Worm (Caenorhabditis elegans) whole organism, L3 larva: ENCODE data around the gene F02D8.9.
A peak's percentile ranks its signal among the peaks of the same experiment; 100 is the strongest.

Experiments used
- R02D3.7 ChIP-seq: fragments of 150-350 bp; optimal IDR thresholded peaks from 2 replicates; lab custom pipeline; 2014; ENCODE audit warnings: missing biosample characterization, missing genetic modification characterization
- ZK546.5 ChIP-seq: sonication (generic microtip); optimal IDR thresholded peaks from 2 replicates; lab custom pipeline; 2017; ENCODE audit warnings: missing biosample characterization, missing genetic modification characterization
- aly-2 ChIP-seq: fragments of 150-350 bp; optimal IDR thresholded peaks from 2 replicates; lab custom pipeline; 2014; ENCODE audit warnings: missing biosample characterization, missing genetic modification characterization
- ama-1 ChIP-seq: fragments of 150-350 bp; optimal IDR thresholded peaks from 2 replicates; lab custom pipeline; 2018
- ceh-16 ChIP-seq: sonication (generic microtip); optimal IDR thresholded peaks from 2 replicates; lab custom pipeline; 2017; ENCODE audit warnings: missing biosample characterization, missing genetic modification characterization
- ceh-28 ChIP-seq: fragments of 150-350 bp; optimal IDR thresholded peaks from 2 replicates; lab custom pipeline; 2014; ENCODE audit warnings: missing biosample characterization, missing genetic modification reagents, missing genetic modification characterization
- ceh-82 ChIP-seq: fragments of 150-350 bp; optimal IDR thresholded peaks from 2 replicates; lab custom pipeline; 2014; ENCODE audit warnings: missing biosample characterization, missing genetic modification characterization
- ceh-9 ChIP-seq: sonication (generic microtip); optimal IDR thresholded peaks from 2 replicates; lab custom pipeline; 2018; ENCODE audit warnings: missing biosample characterization, missing genetic modification characterization
- daf-12 ChIP-seq: fragments of 150-350 bp; optimal IDR thresholded peaks from 2 replicates; lab custom pipeline; 2014; ENCODE audit warnings: missing biosample characterization, missing genetic modification reagents, missing genetic modification characterization
- egl-27 ChIP-seq: sonication (generic microtip); optimal IDR thresholded peaks from 4 replicates; lab custom pipeline; 2017; ENCODE audit warnings: missing biosample characterization, missing genetic modification reagents, missing genetic modification characterization
- elt-1 ChIP-seq: fragments of 150-350 bp; optimal IDR thresholded peaks from 2 replicates; lab custom pipeline; 2014; ENCODE audit warnings: missing biosample characterization, missing genetic modification characterization
- elt-2 ChIP-seq: sonication (generic microtip); optimal IDR thresholded peaks from 2 replicates; lab custom pipeline; 2016; ENCODE audit warnings: missing genetic modification reagents, mild to moderate bottlenecking, missing genetic modification characterization, missing compliant biosample characterization
- elt-3 ChIP-seq, 3 experiments: fragments of 150-350 bp in 1 of 3; sonication (generic microtip) in 2 of 3; optimal IDR thresholded peaks; 2 replicates in 2 of 3; 4 replicates in 1 of 3; lab custom pipeline; 2014 to 2017; ENCODE audit warnings: missing biosample characterization in 3 of 3, missing genetic modification characterization in 3 of 3
- eor-1 ChIP-seq, 2 experiments: fragments of 150-350 bp; optimal IDR thresholded peaks; 2 replicates each; lab custom pipeline; 2014 to 2018; ENCODE audit warnings: missing biosample characterization in 2 of 2, missing genetic modification characterization in 2 of 2
- fkh-10 ChIP-seq: sonication (generic microtip); optimal IDR thresholded peaks from 2 replicates; lab custom pipeline; 2017; ENCODE audit warnings: missing biosample characterization, missing genetic modification reagents, missing genetic modification characterization
- fkh-2 ChIP-seq: fragments of 150-350 bp; optimal IDR thresholded peaks from 2 replicates; lab custom pipeline; 2014; ENCODE audit warnings: missing biosample characterization, missing genetic modification reagents, missing genetic modification characterization
- fos-1 ChIP-seq: fragments of 150-350 bp; optimal IDR thresholded peaks from 2 replicates; lab custom pipeline; 2014; ENCODE audit warnings: missing biosample characterization, missing genetic modification characterization
- hmg-11 ChIP-seq: sonication (generic microtip); optimal IDR thresholded peaks from 2 replicates; lab custom pipeline; 2016; ENCODE audit warnings: missing genetic modification characterization, missing compliant biosample characterization
- jun-1 ChIP-seq: fragments of 150-350 bp; optimal IDR thresholded peaks from 2 replicates; lab custom pipeline; 2014; ENCODE audit warnings: missing biosample characterization, missing genetic modification reagents, missing genetic modification characterization
- lin-15B ChIP-seq: fragments of 150-350 bp; optimal IDR thresholded peaks from 2 replicates; lab custom pipeline; 2014; ENCODE audit warnings: missing biosample characterization, missing genetic modification characterization
- lin-39 ChIP-seq: fragments of 150-350 bp; optimal IDR thresholded peaks from 2 replicates; lab custom pipeline; 2018; ENCODE audit warnings: missing biosample characterization, missing genetic modification reagents, missing genetic modification characterization
- lsy-12 ChIP-seq: sonication (generic microtip); optimal IDR thresholded peaks from 2 replicates; lab custom pipeline; 2016; ENCODE audit warnings: mild to moderate bottlenecking, missing genetic modification characterization, missing compliant biosample characterization
- mdl-1 ChIP-seq: fragments of 150-350 bp; optimal IDR thresholded peaks from 2 replicates; lab custom pipeline; 2014; ENCODE audit warnings: missing biosample characterization, missing genetic modification characterization
- mml-1 ChIP-seq: fragments of 150-350 bp; sonication (generic microtip); optimal IDR thresholded peaks from 3 replicates; lab custom pipeline; 2014; ENCODE audit warnings: missing biosample characterization, missing genetic modification characterization
- nfya-1 ChIP-seq: sonication (generic microtip); optimal IDR thresholded peaks from 2 replicates; lab custom pipeline; 2017; ENCODE audit warnings: missing genetic modification characterization, mild to moderate bottlenecking, missing compliant biosample characterization, antibody characterized with exemption, moderate library complexity; ENCODE audit not compliant: insufficient read depth
- nhr-11 ChIP-seq: fragments of 150-350 bp; optimal IDR thresholded peaks from 2 replicates; lab custom pipeline; 2014; ENCODE audit warnings: missing biosample characterization, missing genetic modification characterization
- nhr-12 ChIP-seq: fragments of 150-350 bp; optimal IDR thresholded peaks from 2 replicates; lab custom pipeline; 2014; ENCODE audit warnings: missing biosample characterization, missing genetic modification characterization
- nhr-23 ChIP-seq: fragments of 150-350 bp; optimal IDR thresholded peaks from 2 replicates; lab custom pipeline; 2014; ENCODE audit warnings: missing biosample characterization, missing genetic modification reagents, missing genetic modification characterization
- nhr-237 ChIP-seq: fragments of 150-350 bp; optimal IDR thresholded peaks from 2 replicates; lab custom pipeline; 2014; ENCODE audit warnings: missing biosample characterization, missing genetic modification characterization
- nhr-25 ChIP-seq: sonication (generic microtip); optimal IDR thresholded peaks from 2 replicates; lab custom pipeline; 2017; ENCODE audit warnings: missing biosample characterization, missing genetic modification characterization
- nhr-28 ChIP-seq: fragments of 150-350 bp; optimal IDR thresholded peaks from 2 replicates; lab custom pipeline; 2014; ENCODE audit warnings: missing biosample characterization, missing genetic modification characterization
- nhr-43 ChIP-seq: sonication (generic microtip); optimal IDR thresholded peaks from 2 replicates; lab custom pipeline; 2016; ENCODE audit warnings: mild to moderate bottlenecking, missing genetic modification characterization, missing compliant biosample characterization; ENCODE audit not compliant: poor library complexity, severe bottlenecking
- nhr-67 ChIP-seq: fragments of 150-350 bp; optimal IDR thresholded peaks from 2 replicates; lab custom pipeline; 2014; ENCODE audit warnings: missing biosample characterization, missing genetic modification characterization
- nhr-76 ChIP-seq: fragments of 150-350 bp; sonication (generic microtip); optimal IDR thresholded peaks from 5 replicates; lab custom pipeline; 2014; ENCODE audit warnings: missing biosample characterization, missing genetic modification characterization
- nhr-77 ChIP-seq: fragments of 150-350 bp; optimal IDR thresholded peaks from 2 replicates; lab custom pipeline; 2014; ENCODE audit warnings: missing biosample characterization, missing genetic modification characterization
- pqm-1 ChIP-seq: fragments of 150-350 bp; optimal IDR thresholded peaks from 2 replicates; lab custom pipeline; 2017; ENCODE audit warnings: missing biosample characterization, missing genetic modification characterization, inconsistent platforms
- sea-2 ChIP-seq: fragments of 150-350 bp; sonication (generic microtip); optimal IDR thresholded peaks from 4 replicates; lab custom pipeline; 2014; ENCODE audit warnings: missing biosample characterization, missing genetic modification reagents, missing genetic modification characterization
- skn-1 ChIP-seq: fragments of 150-350 bp; optimal IDR thresholded peaks from 2 replicates; lab custom pipeline; 2014; ENCODE audit warnings: missing biosample characterization, missing genetic modification characterization
- snpc-4 ChIP-seq: fragments of 150-350 bp; optimal IDR thresholded peaks from 2 replicates; lab custom pipeline; 2014; ENCODE audit warnings: missing biosample characterization, missing genetic modification characterization
- tbx-2 ChIP-seq: sonication (generic microtip); optimal IDR thresholded peaks from 2 replicates; lab custom pipeline; 2016; ENCODE audit warnings: mild to moderate bottlenecking, missing genetic modification characterization, missing compliant biosample characterization
- unc-39 ChIP-seq: sonication (generic microtip); optimal IDR thresholded peaks from 4 replicates; lab custom pipeline; 2017; ENCODE audit warnings: missing biosample characterization, missing genetic modification characterization
- unc-62 ChIP-seq: fragments of 150-350 bp; sonication (generic microtip); optimal IDR thresholded peaks from 4 replicates; lab custom pipeline; 2014; ENCODE audit warnings: missing biosample characterization, missing genetic modification reagents, missing genetic modification characterization
- zag-1 ChIP-seq: fragments of 150-350 bp; optimal IDR thresholded peaks from 2 replicates; lab custom pipeline; 2014; ENCODE audit warnings: missing biosample characterization, missing genetic modification characterization
- ztf-11 ChIP-seq: fragments of 150-350 bp; optimal IDR thresholded peaks from 2 replicates; lab custom pipeline; 2014; ENCODE audit warnings: missing biosample characterization, missing genetic modification characterization
- ztf-4 ChIP-seq: fragments of 150-350 bp; optimal IDR thresholded peaks from 2 replicates; lab custom pipeline; 2014; ENCODE audit warnings: missing biosample characterization, missing genetic modification characterization

Gene F02D8.9

DNA sequence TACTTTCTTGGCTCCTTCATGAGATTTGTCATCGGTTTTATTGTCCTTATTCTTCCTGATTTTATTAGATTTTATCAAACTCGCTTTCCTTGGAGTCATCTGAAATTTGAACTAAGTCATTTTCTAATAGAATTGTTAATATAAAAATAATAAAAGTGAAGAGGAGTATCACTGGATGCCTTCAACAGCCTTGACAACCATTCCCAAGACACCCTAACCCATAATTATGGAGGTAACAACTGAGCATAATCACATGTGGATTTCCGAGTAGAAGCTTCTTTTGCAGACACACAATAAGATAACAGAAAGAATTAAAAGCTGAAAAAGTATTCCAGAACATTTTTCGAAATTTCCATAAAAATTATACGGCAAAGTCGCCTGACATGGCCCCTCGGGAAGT is at the start of gene F02D8.9:
Gene F02D8.9 (minus strand): TSS at position 101 of the 400 bp plus-strand sequence.
- TF ChIP-seq sea-2 (GFP tag; lab: Kevin White, UChicago) = no peak
- TF ChIP-seq nhr-67 (tag; lab: Kevin White, UChicago) = no peak
- no peak for TF ChIP-seq elt-1 (tag; lab: Kevin White, UChicago)

DNA sequence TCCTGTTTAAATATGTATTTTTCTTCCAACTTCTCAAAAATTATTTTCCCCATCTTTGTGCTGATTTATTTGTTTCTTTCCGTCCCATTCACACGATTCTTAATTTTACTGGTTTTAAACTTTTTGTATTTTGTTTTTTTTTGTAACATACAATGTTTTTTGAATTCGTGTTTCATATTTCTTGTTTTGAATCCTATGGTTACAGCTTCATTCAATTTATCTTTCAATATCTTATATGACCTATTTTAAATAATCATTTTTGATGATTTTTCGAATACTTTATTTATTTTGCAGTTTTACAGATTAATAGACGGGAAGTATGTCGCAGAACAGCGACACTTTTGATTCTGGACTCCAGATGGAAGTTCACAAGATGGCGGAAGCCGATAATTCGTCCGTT is 49.2 kb upstream of the F02D8.9 start, which contains the start of gene hrde-2:
Gene hrde-2 (plus strand): TSS at position 301 of the 400 bp plus-strand sequence.
- TF ChIP-seq nhr-12 (tag; lab: Kevin White, UChicago) (no peak), nhr-23 (tag; lab: Kevin White, UChicago) (no peak), unc-62 (no peak), ZK546.5 (tag; lab: Kevin White, UChicago) (no peak), fos-1 (tag; lab: Kevin White, UChicago) (no peak), ama-1 (no peak), lin-15B (no peak), egl-27 (tag; lab: Kevin White, UChicago) (no peak), nhr-28 (tag; lab: Kevin White, UChicago) (no peak), ztf-11 (tag; lab: Kevin White, UChicago) (no peak), nhr-77 (tag; lab: Kevin White, UChicago) (no peak), hmg-11 (tag; lab: Kevin White, UChicago) (no peak), elt-3 (tag; optimal IDR thresholded peaks at IDR 0.05; lab: Kevin White, UChicago) (no peak), nhr-25 (tag; lab: Kevin White, UChicago) (no peak), elt-1 (tag; lab: Kevin White, UChicago) (no peak), nhr-43 (tag; lab: Kevin White, UChicago) (no peak), nhr-11 (tag; lab: Kevin White, UChicago) (no peak), daf-12 (no peak), nfya-1 (tag; lab: Kevin White, UChicago) (no peak)

DNA sequence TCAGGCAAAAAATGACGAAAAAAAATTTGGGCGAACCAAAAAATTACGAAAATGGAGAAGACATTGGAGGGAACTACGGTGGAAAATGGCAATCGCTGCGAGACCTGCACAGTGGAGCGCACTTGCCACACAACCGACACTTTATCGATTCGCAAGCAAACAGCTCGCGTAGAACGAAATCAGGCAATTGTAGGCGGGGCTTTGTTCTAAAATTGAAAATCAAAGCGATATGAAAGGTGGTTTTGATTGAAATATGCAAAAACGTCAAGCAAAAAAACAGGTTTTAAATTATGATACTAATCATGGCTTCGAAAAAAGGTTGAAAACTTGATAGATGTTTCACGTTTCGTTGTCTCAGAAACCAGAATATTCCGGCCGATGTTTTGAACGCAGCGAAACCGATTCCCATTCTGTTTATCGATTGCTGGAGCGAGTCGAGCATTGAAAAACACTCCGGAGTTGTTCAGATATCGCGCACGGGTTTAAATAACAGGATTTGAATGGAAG is 46.7 kb upstream of the F02D8.9 start, which contains the start of the genes fib-1 and mut-15:
Gene fib-1 (minus strand): TSS at position 40 of the 507 bp plus-strand sequence.
Gene mut-15 (plus strand): TSS at position 360 of the 507 bp plus-strand sequence.
- TF ChIP-seq fos-1 (tag; lab: Kevin White, UChicago) = no peak
- peak; percentile 75 for TF ChIP-seq jun-1 (tag; lab: Kevin White, UChicago)
- TF ChIP-seq snpc-4 (tag; lab: Kevin White, UChicago) = peak; percentile 80
- TF ChIP-seq sea-2 (GFP tag; lab: Kevin White, UChicago) = no peak
- TF ChIP-seq lsy-12 (tag; lab: Kevin White, UChicago) = peak; percentile 91
- no peak for TF ChIP-seq ceh-9
- TF ChIP-seq fkh-10 (GFP tag; lab: Kevin White, UChicago) = peak; percentile 80
- no peak for TF ChIP-seq mml-1
- TF ChIP-seq eor-1 (tag; optimal IDR thresholded peaks at IDR 0.05; lab: Kevin White, UChicago) = no peak
- TF ChIP-seq lin-39 (tag; lab: Kevin White, UChicago) = peak; percentile 84
- peak; percentile 76 for TF ChIP-seq nhr-11 (tag; lab: Kevin White, UChicago)
- peak; percentile 53 for TF ChIP-seq ceh-82 (tag; lab: Kevin White, UChicago)
- peak; percentile 61 for TF ChIP-seq pqm-1 (tag; lab: Kevin White, UChicago)
- peak; percentile 98 for TF ChIP-seq lin-15B
- TF ChIP-seq nhr-237 (tag; lab: Kevin White, UChicago) = no peak
- peak; percentile 10 for TF ChIP-seq egl-27 (tag; lab: Kevin White, UChicago)
- TF ChIP-seq ZK546.5 (tag; lab: Kevin White, UChicago) = no peak
- peak; percentile 94 for TF ChIP-seq nfya-1 (tag; lab: Kevin White, UChicago)
- peak; percentile 72 for TF ChIP-seq elt-2 (tag; lab: Kevin White, UChicago)
- TF ChIP-seq R02D3.7 (tag; lab: Kevin White, UChicago) = peak; percentile 88
- peak; percentile 24 for TF ChIP-seq elt-1 (tag; lab: Kevin White, UChicago)
- TF ChIP-seq nhr-43 (tag; lab: Kevin White, UChicago) = peak; percentile 91
- TF ChIP-seq ztf-11 (tag; lab: Kevin White, UChicago) = no peak
- TF ChIP-seq mdl-1 (tag; lab: Kevin White, UChicago) = no peak
- TF ChIP-seq elt-3 (tag; optimal IDR thresholded peaks at IDR 0.05; lab: Kevin White, UChicago) = peak in 1 of 3 experiments; percentile 72
- no peak for TF ChIP-seq nhr-67 (tag; lab: Kevin White, UChicago)
- TF ChIP-seq nhr-28 (tag; lab: Kevin White, UChicago) = no peak
- TF ChIP-seq nhr-23 (tag; lab: Kevin White, UChicago) = peak; percentile 91
- TF ChIP-seq ceh-16 (tag; lab: Kevin White, UChicago) = no peak
- no peak for TF ChIP-seq nhr-12 (tag; lab: Kevin White, UChicago)
- peak; percentile 71 for TF ChIP-seq skn-1 (tag; lab: Kevin White, UChicago)
- peak; percentile 59 for TF ChIP-seq unc-62
- no peak for TF ChIP-seq ama-1
- TF ChIP-seq tbx-2 (tag; lab: Kevin White, UChicago) = peak; percentile 48
- peak; percentile 81 for TF ChIP-seq hmg-11 (tag; lab: Kevin White, UChicago)
- TF ChIP-seq fkh-2 (tag; lab: Kevin White, UChicago) = no peak
- peak; percentile 96 for TF ChIP-seq ceh-28 (tag; lab: Kevin White, UChicago)
- TF ChIP-seq unc-39 (tag; lab: Kevin White, UChicago) = no peak
- TF ChIP-seq aly-2 (tag; lab: Kevin White, UChicago) = no peak
- TF ChIP-seq daf-12 = no peak
- peak; percentile 26 for TF ChIP-seq ztf-4 (tag; lab: Kevin White, UChicago)
- peak; percentile 39 for TF ChIP-seq zag-1
- no peak for TF ChIP-seq nhr-76
- TF ChIP-seq nhr-25 (tag; lab: Kevin White, UChicago) = peak; percentile 94
- TF ChIP-seq nhr-77 (tag; lab: Kevin White, UChicago) = peak; percentile 14
